Worm (Caenorhabditis elegans) whole organism, L4 larva: ENCODE results near the gene rpa-1.

Experiments
- D1046.2 ChIP-seq: fragments of 200-800 bp; sonication (Bioruptor generic); IDR thresholded peaks from 2 replicates; pipeline ENCODE4 v1.3.6; 2022; ENCODE audit warnings: missing genetic modification characterization, missing compliant biosample characterization
- F37D6.2 ChIP-seq: sonication (generic microtip); optimal IDR thresholded peaks from 2 replicates; lab custom pipeline; 2016; ENCODE audit warnings: mild to moderate bottlenecking, missing genetic modification characterization, missing compliant biosample characterization
- F49E8.2 ChIP-seq: sonication (generic microtip); optimal IDR thresholded peaks from 2 replicates; lab custom pipeline; 2016; ENCODE audit warnings: missing compliant biosample characterization, mild to moderate bottlenecking, missing genetic modification characterization, borderline replicate concordance
- ZK337.2 ChIP-seq: fragments of 200-800 bp; sonication (Bioruptor generic); IDR thresholded peaks from 2 replicates; pipeline ENCODE4 v1.3.6; 2022; ENCODE audit warnings: missing genetic modification reagents, missing genetic modification characterization, missing compliant biosample characterization
- ZK546.5 ChIP-seq, 2 experiments: sonication (generic microtip); optimal IDR thresholded peaks; 2 replicates each; lab custom pipeline; 2017; ENCODE audit warnings: missing biosample characterization in 2 of 2, missing genetic modification characterization in 2 of 2
- attf-4 ChIP-seq: sonication (generic microtip); optimal IDR thresholded peaks from 3 replicates; lab custom pipeline; 2017; ENCODE audit warnings: missing biosample characterization, missing genetic modification characterization
- ceh-28 ChIP-seq: fragments of 150-350 bp; optimal IDR thresholded peaks from 2 replicates; lab custom pipeline; 2014; ENCODE audit warnings: missing biosample characterization, missing genetic modification reagents, missing genetic modification characterization
- dmd-9 ChIP-seq: fragments of 200-800 bp; sonication (Bioruptor generic); IDR thresholded peaks from 2 replicates; pipeline ENCODE4 v1.3.6; 2022; ENCODE audit warnings: missing genetic modification reagents, missing genetic modification characterization, missing compliant biosample characterization
- duxl-1 ChIP-seq: sonication (generic microtip); optimal IDR thresholded peaks from 2 replicates; lab custom pipeline; 2016; ENCODE audit warnings: mild to moderate bottlenecking, missing genetic modification characterization, moderate library complexity, missing compliant biosample characterization; ENCODE audit not compliant: poor library complexity
- egl-27 ChIP-seq: sonication (generic microtip); optimal IDR thresholded peaks from 3 replicates; lab custom pipeline; 2017; ENCODE audit warnings: missing biosample characterization, missing genetic modification reagents, missing genetic modification characterization
- egl-43 ChIP-seq: fragments of 200-800 bp; sonication (Bioruptor generic); IDR thresholded peaks from 2 replicates; pipeline ENCODE4 v1.3.6; 2022; ENCODE audit warnings: missing genetic modification reagents, missing genetic modification characterization, missing compliant biosample characterization
- gei-8 ChIP-seq: fragments of 200-800 bp; sonication (Bioruptor generic); optimal IDR thresholded peaks from 2 replicates; lab custom pipeline; 2018; ENCODE audit warnings: mild to moderate bottlenecking, missing genetic modification characterization, missing compliant biosample characterization
- hlh-11 ChIP-seq: fragments of 200-800 bp; sonication (Bioruptor generic); optimal IDR thresholded peaks from 2 replicates; lab custom pipeline; 2018; ENCODE audit warnings: mild to moderate bottlenecking, missing genetic modification characterization, missing compliant biosample characterization
- hlh-30 ChIP-seq: sonication (generic microtip); optimal IDR thresholded peaks from 2 replicates; lab custom pipeline; 2017; ENCODE audit warnings: antibody characterized with exemption, mild to moderate bottlenecking, missing genetic modification characterization, missing compliant biosample characterization; ENCODE audit not compliant: insufficient read depth
- hmg-1.1 ChIP-seq: fragments of 200-800 bp; sonication (Bioruptor generic); IDR thresholded peaks from 2 replicates; pipeline ENCODE4 v1.3.6; 2022; ENCODE audit warnings: missing genetic modification reagents, missing genetic modification characterization, missing compliant biosample characterization
- jun-1 ChIP-seq: fragments of 150-350 bp; optimal IDR thresholded peaks from 2 replicates; lab custom pipeline; 2014; ENCODE audit warnings: missing biosample characterization, missing genetic modification reagents, missing genetic modification characterization
- lin-15B ChIP-seq: fragments of 150-350 bp; sonication (generic microtip); optimal IDR thresholded peaks from 3 replicates; lab custom pipeline; 2014; ENCODE audit warnings: missing biosample characterization, missing genetic modification characterization
- lin-38 ChIP-seq: fragments of 200-800 bp; sonication (Bioruptor generic); IDR thresholded peaks from 2 replicates; pipeline ENCODE4 v1.3.6; 2022; ENCODE audit warnings: missing genetic modification reagents, missing genetic modification characterization, missing compliant biosample characterization
- lir-3 ChIP-seq: sonication (generic microtip); optimal IDR thresholded peaks from 2 replicates; lab custom pipeline; 2016; ENCODE audit warnings: mild to moderate bottlenecking, missing genetic modification characterization, missing compliant biosample characterization
- madf-9 ChIP-seq: fragments of 200-800 bp; sonication (Bioruptor generic); conservative IDR thresholded peaks from 2 replicates; pipeline ENCODE4 v1.3.6; 2022; ENCODE audit warnings: missing genetic modification reagents, missing genetic modification characterization, missing compliant biosample characterization
- mdt-29 ChIP-seq: fragments of 200-800 bp; sonication (Bioruptor generic); IDR thresholded peaks from 2 replicates; pipeline ENCODE4 v1.3.6; 2022; ENCODE audit warnings: missing genetic modification reagents, missing genetic modification characterization, missing compliant biosample characterization
- mxl-3 ChIP-seq: fragments of 200-800 bp; sonication (Bioruptor generic); optimal IDR thresholded peaks from 2 replicates; lab custom pipeline; 2018; ENCODE audit warnings: mild to moderate bottlenecking, missing genetic modification characterization, missing compliant biosample characterization
- nhr-11 ChIP-seq: fragments of 150-350 bp; optimal IDR thresholded peaks from 2 replicates; lab custom pipeline; 2014; ENCODE audit warnings: missing biosample characterization, missing genetic modification characterization
- nhr-111 ChIP-seq: fragments of 200-800 bp; sonication (Bioruptor generic); optimal IDR thresholded peaks from 2 replicates; lab custom pipeline; 2018; ENCODE audit warnings: mild to moderate bottlenecking, missing genetic modification characterization, missing compliant biosample characterization
- nhr-237 ChIP-seq: sonication (generic microtip); optimal IDR thresholded peaks from 2 replicates; lab custom pipeline; 2017; ENCODE audit warnings: missing biosample characterization, missing genetic modification characterization
- nhr-28 ChIP-seq: fragments of 150-350 bp; optimal IDR thresholded peaks from 2 replicates; lab custom pipeline; 2014; ENCODE audit warnings: missing biosample characterization, missing genetic modification characterization
- nhr-41 ChIP-seq: fragments of 200-800 bp; sonication (Bioruptor generic); IDR thresholded peaks from 2 replicates; pipeline ENCODE4 v1.3.6; 2022; ENCODE audit warnings: missing genetic modification reagents, missing genetic modification characterization, missing compliant biosample characterization
- skn-1 ChIP-seq: fragments of 150-350 bp; optimal IDR thresholded peaks from 2 replicates; lab custom pipeline; 2014; ENCODE audit warnings: missing biosample characterization, missing genetic modification characterization
- snpc-1.2 ChIP-seq: fragments of 200-800 bp; sonication (Bioruptor generic); IDR thresholded peaks from 2 replicates; pipeline ENCODE4 v1.3.6; 2022; ENCODE audit warnings: missing genetic modification reagents, missing genetic modification characterization, missing compliant biosample characterization
- spr-1 ChIP-seq: sonication (generic microtip); optimal IDR thresholded peaks from 2 replicates; lab custom pipeline; 2016; ENCODE audit warnings: mild to moderate bottlenecking, missing genetic modification characterization, missing compliant biosample characterization
- tra-1 ChIP-seq: fragments of 200-800 bp; sonication (Bioruptor generic); IDR thresholded peaks from 2 replicates; pipeline ENCODE4 v1.3.6; 2022; ENCODE audit warnings: missing genetic modification reagents, missing genetic modification characterization, missing compliant biosample characterization
- unc-62 ChIP-seq, 3 experiments: fragments of 150-350 bp in 1 of 3; sonication (generic microtip); optimal IDR thresholded peaks in 2 of 3; peaks in 1 of 3; 1 replicate in 1 of 3; 2 replicates in 2 of 3; lab custom pipeline; 2014 to 2017; ENCODE audit warnings: missing biosample characterization in 3 of 3, missing genetic modification characterization in 3 of 3, missing genetic modification reagents in 3 of 3, missing genotype in 1 of 3
- zfp-3 ChIP-seq: fragments of 200-800 bp; sonication (Bioruptor generic); conservative IDR thresholded peaks from 2 replicates; pipeline ENCODE4 v1.3.6; 2022; ENCODE audit warnings: missing genetic modification reagents, missing genetic modification characterization, missing compliant biosample characterization
- zip-11 ChIP-seq: fragments of 200-800 bp; sonication (Bioruptor generic); IDR thresholded peaks from 2 replicates; pipeline ENCODE4 v1.3.6; 2022; ENCODE audit warnings: missing genetic modification characterization, missing compliant biosample characterization
- ztf-7 ChIP-seq: fragments of 150-350 bp; optimal IDR thresholded peaks from 2 replicates; lab custom pipeline; 2014; ENCODE audit warnings: missing biosample characterization, missing genetic modification characterization

Gene rpa-1

ce11 chrII:7679499-7680012 is 15.2 kb downstream of the rpa-1 start:
- TF ChIP-seq lin-15B: no peak
- TF ChIP-seq ZK546.5 (tag; optimal IDR thresholded peaks at IDR 0.05; lab: Kevin White, UChicago): no peak
- TF ChIP-seq hlh-11: peak; percentile 16
- TF ChIP-seq attf-4 (tag; lab: Kevin White, UChicago): no peak
- no peak for TF ChIP-seq tra-1 (GFP tag; lab: Robert Waterston, UW)
- no peak for TF ChIP-seq zip-11 (GFP tag; lab: Robert Waterston, UW)
- no peak for TF ChIP-seq nhr-41
- no peak for TF ChIP-seq F37D6.2 (tag; lab: Kevin White, UChicago)
- peak; percentile 6 for TF ChIP-seq mxl-3
- TF ChIP-seq snpc-1.2: no peak
- no peak for TF ChIP-seq lir-3 (tag; lab: Kevin White, UChicago)
- TF ChIP-seq nhr-111 (GFP tag; lab: Kevin White, UChicago): no peak
- no peak for TF ChIP-seq gei-8
- no peak for TF ChIP-seq egl-43 (GFP tag; lab: Robert Waterston, UW)
- no peak for TF ChIP-seq F49E8.2 (tag; lab: Kevin White, UChicago)
- TF ChIP-seq mdt-29 (GFP tag; lab: Robert Waterston, UW): no peak
- no peak for TF ChIP-seq ceh-28 (tag; lab: Kevin White, UChicago)
- TF ChIP-seq ZK337.2 (GFP tag; lab: Robert Waterston, UW): no peak
- TF ChIP-seq hmg-1.1 (GFP tag; lab: Robert Waterston, UW): no peak
- TF ChIP-seq lin-38: no peak
- TF ChIP-seq nhr-28 (tag; lab: Kevin White, UChicago): peak; percentile 50
- no peak for TF ChIP-seq D1046.2

ce11 chrII:7681898-7682297 is 17.5 kb downstream of the rpa-1 start, which contains the start of gene lin-26:
Gene lin-26, plus strand, starts transcription at chrII:7682198.
- TF ChIP-seq skn-1 (tag; lab: Kevin White, UChicago): no peak
- peak in 1 of 2 experiments; percentile 86 for TF ChIP-seq unc-62 (GFP tag; optimal IDR thresholded peaks at IDR 0.05 in 1 of 2; lab: Kevin White, UChicago)
- no peak for TF ChIP-seq unc-62 (tag; optimal IDR thresholded peaks at IDR 0.05; lab: Kevin White, UChicago)
- TF ChIP-seq madf-9: no peak
- TF ChIP-seq hlh-30: peak; percentile 12

ce11 chrII:7682488-7682887 is 18.1 kb downstream of the rpa-1 start:
- TF ChIP-seq mdt-29 (GFP tag; lab: Robert Waterston, UW) (no peak), egl-27 (no peak), jun-1 (no peak), snpc-1.2 (peak; percentile 53; the same call in 1 of the 2 replicates), nhr-11 (tag; lab: Kevin White, UChicago) (no peak), duxl-1 (no peak), spr-1 (tag; lab: Kevin White, UChicago) (no peak), dmd-9 (GFP tag; lab: Robert Waterston, UW) (no peak), zfp-3 (GFP tag; lab: Robert Waterston, UW) (no peak), ztf-7 (tag; lab: Kevin White, UChicago) (no peak), unc-62 (GFP tag; optimal IDR thresholded peaks at IDR 0.05 in 1 of 2; lab: Kevin White, UChicago) (peak in 1 of 2 experiments; percentile 54), unc-62 (tag; optimal IDR thresholded peaks at IDR 0.05; lab: Kevin White, UChicago) (no peak)

ce11 chrII:7684589-7684988 is 20.2 kb downstream of the rpa-1 start, which contains the start of gene F18A1.1:
Gene F18A1.1, plus strand, starts transcription at chrII:7684889.
- TF ChIP-seq madf-9 (no peak), nhr-237 (peak; percentile 19)
